Fruit fly (Drosophila melanogaster): ENCODE results near the gene Muc14A.
A peak's percentile ranks its signal among the peaks of the same experiment; 100 is the strongest.

Gene Muc14A

dm6 chrX:15989631-15990030, 19.3 kb upstream of the Muc14A start:
- no peak for TF ChIP-seq Sp1 (GFP tag; optimal IDR thresholded peaks at IDR 0.05)
- no peak for TF ChIP-seq usp (GFP tag; optimal IDR thresholded peaks at IDR 0.05)
- no peak for TF ChIP-seq dmrt93B (GFP tag; optimal IDR thresholded peaks at IDR 0.05)
- TF ChIP-seq psq (GFP tag; optimal IDR thresholded peaks at IDR 0.05): no peak

- no peak for TF ChIP-seq jim (GFP tag; optimal IDR thresholded peaks at IDR 0.05)
- TF ChIP-seq Hnf4 (GFP tag; optimal IDR thresholded peaks at IDR 0.05): no peak
- no peak for TF ChIP-seq Sp1 (GFP tag; optimal IDR thresholded peaks at IDR 0.05)
- no peak for TF ChIP-seq N (GFP tag; optimal IDR thresholded peaks at IDR 0.05)
- TF ChIP-seq sage (GFP tag; optimal IDR thresholded peaks at IDR 0.05): no peak
- TF ChIP-seq rgr (GFP tag; optimal IDR thresholded peaks at IDR 0.05): no peak
- no peak for TF ChIP-seq CG32264 (GFP tag; optimal IDR thresholded peaks at IDR 0.05)
- TF ChIP-seq Hr78 (GFP tag; optimal IDR thresholded peaks at IDR 0.05): no peak
- TF ChIP-seq lola (GFP tag; optimal IDR thresholded peaks at IDR 0.05): no peak
- TF ChIP-seq HLH106 (tag; optimal IDR thresholded peaks at IDR 0.05): peak; percentile 2
- no peak for TF ChIP-seq brk (GFP tag; optimal IDR thresholded peaks at IDR 0.05)
- no peak for TF ChIP-seq Abd-B (GFP tag; optimal IDR thresholded peaks at IDR 0.05)
- TF ChIP-seq Rel (GFP tag; optimal IDR thresholded peaks at IDR 0.05): no peak
- TF ChIP-seq Rel (tag; optimal IDR thresholded peaks at IDR 0.05): peak; percentile 18
These were observed 17.0 kb upstream of the Muc14A start, which contains the start of the genes CG46312, eIF5 and exd for dm6 chrX:15991618-15992526. TSS of gene CG46312 (minus strand) at chrX:15991974. TSS of gene eIF5 (minus strand) at chrX:15991974. TSS of gene exd (plus strand) at chrX:15992468.

- TF ChIP-seq HLH106 (tag; optimal IDR thresholded peaks at IDR 0.05): no peak
- no peak for TF ChIP-seq fru (GFP tag; optimal IDR thresholded peaks at IDR 0.05)
- no peak for TF ChIP-seq h (GFP tag; optimal IDR thresholded peaks at IDR 0.05)
These were observed 16.4 kb upstream of the Muc14A start for dm6 chrX:15992527-15992897.

- peak; percentile 54 for TF ChIP-seq Myc (optimal IDR thresholded peaks at IDR 0.05)
- TF ChIP-seq pan (optimal IDR thresholded peaks at IDR 0.05): no peak
- no peak for TF ChIP-seq N (GFP tag; optimal IDR thresholded peaks at IDR 0.05)
- TF ChIP-seq psq (GFP tag; optimal IDR thresholded peaks at IDR 0.05): no peak
These were observed 12.1 kb upstream of the Muc14A start, which contains the start of gene CG8939 for dm6 chrX:15996831-15997230. TSS of gene CG8939 (plus strand) at chrX:15997016.

dm6 chrX:16005066-16005465, 3.8 kb upstream of the Muc14A start:
- TF ChIP-seq HLH106 (tag; optimal IDR thresholded peaks at IDR 0.05) (no peak), OdsH (GFP tag; optimal IDR thresholded peaks at IDR 0.05) (peak; percentile 5), CG32264 (GFP tag; optimal IDR thresholded peaks at IDR 0.05) (no peak)

dm6 chrX:16005551-16006197, 3.2 kb upstream of the Muc14A start, which contains the start of the genes vap and CG12698:
TSS of gene vap (minus strand) at chrX:16005812.
TSS of gene CG12698 (plus strand) at chrX:16006147.
- TF ChIP-seq Vsx2 (GFP tag; optimal IDR thresholded peaks at IDR 0.05; ENCODE audit: partially characterized antibody) (peak; percentile 35), br (GFP tag; optimal IDR thresholded peaks at IDR 0.05) (no peak), CG32264 (GFP tag; optimal IDR thresholded peaks at IDR 0.05) (no peak), fru (GFP tag; optimal IDR thresholded peaks at IDR 0.05) (peak; percentile 22)

- TF ChIP-seq Myc (optimal IDR thresholded peaks at IDR 0.05) (peak; percentile 71), dmrt93B (GFP tag; optimal IDR thresholded peaks at IDR 0.05) (no peak)
These were observed 54.0 kb downstream of the Muc14A start, which contains the start of gene CG12395 for dm6 chrX:16062720-16063413. TSS of gene CG12395 (minus strand) at chrX:16062898.
